Worm (Caenorhabditis elegans) whole organism, L4 larva: ENCODE measurements around the gene clec-166.

Experiments
- ceh-82 ChIP-seq: sonication (generic microtip); optimal IDR thresholded peaks from 2 replicates; lab custom pipeline; 2017; ENCODE audit warnings: missing biosample characterization, missing genetic modification characterization
- lsy-2 ChIP-seq, 2 experiments: fragments of 150-350 bp in 1 of 2; sonication (generic microtip) in 1 of 2; optimal IDR thresholded peaks; 2 replicates each; lab custom pipeline; 2014 to 2017; ENCODE audit warnings: missing biosample characterization in 2 of 2, missing genetic modification characterization in 2 of 2
- pqm-1 ChIP-seq: sonication (generic microtip); optimal IDR thresholded peaks from 2 replicates; lab custom pipeline; 2017; ENCODE audit warnings: missing biosample characterization, missing genetic modification characterization
- zfp-3 ChIP-seq: fragments of 200-800 bp; sonication (Bioruptor generic); conservative IDR thresholded peaks from 2 replicates; pipeline ENCODE4 v1.3.6; 2022; ENCODE audit warnings: missing genetic modification reagents, missing genetic modification characterization, missing compliant biosample characterization

DNA sequence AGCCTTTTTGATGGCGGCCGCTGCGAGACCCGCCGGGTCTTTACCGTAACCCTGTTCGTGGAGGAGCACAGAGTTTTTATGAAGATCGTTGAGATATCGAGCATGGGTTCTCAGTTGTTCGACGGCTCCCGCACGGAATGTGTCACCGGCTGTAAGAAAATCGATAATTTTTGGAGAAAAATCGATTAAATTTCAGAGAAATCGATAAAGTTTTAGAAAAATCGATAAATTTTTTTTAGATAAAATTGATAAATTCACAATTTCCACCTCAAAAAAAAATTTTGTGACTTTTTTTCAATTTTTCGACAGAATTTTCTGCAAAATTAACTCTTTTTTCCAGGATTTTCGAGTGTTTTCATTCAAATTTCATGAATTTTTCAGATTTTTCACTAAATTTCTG, 16.4 kb downstream of the clec-166 start:
- no peak for TF ChIP-seq lsy-2 (tag; optimal IDR thresholded peaks at IDR 0.05; lab: Kevin White, UChicago)
- TF ChIP-seq zfp-3 (GFP tag; lab: Robert Waterston, UW): no peak
- no peak for TF ChIP-seq ceh-82 (tag; lab: Kevin White, UChicago)
- no peak for TF ChIP-seq pqm-1 (tag; lab: Kevin White, UChicago)
